Worm (Caenorhabditis elegans) whole organism, L3 larva: ENCODE results near the gene K10D11.3.

Source experiments
- R02D3.7 ChIP-seq: fragments of 150-350 bp; optimal IDR thresholded peaks from 2 replicates; lab custom pipeline; 2014; ENCODE audit warnings: missing biosample characterization, missing genetic modification characterization
- ZK546.5 ChIP-seq: sonication (generic microtip); optimal IDR thresholded peaks from 2 replicates; lab custom pipeline; 2017; ENCODE audit warnings: missing biosample characterization, missing genetic modification characterization
- ama-1 ChIP-seq: fragments of 150-350 bp; optimal IDR thresholded peaks from 2 replicates; lab custom pipeline; 2018
- ceh-16 ChIP-seq: sonication (generic microtip); optimal IDR thresholded peaks from 2 replicates; lab custom pipeline; 2017; ENCODE audit warnings: missing biosample characterization, missing genetic modification characterization
- ceh-82 ChIP-seq: fragments of 150-350 bp; optimal IDR thresholded peaks from 2 replicates; lab custom pipeline; 2014; ENCODE audit warnings: missing biosample characterization, missing genetic modification characterization
- ceh-9 ChIP-seq: sonication (generic microtip); optimal IDR thresholded peaks from 2 replicates; lab custom pipeline; 2018; ENCODE audit warnings: missing biosample characterization, missing genetic modification characterization
- daf-12 ChIP-seq: fragments of 150-350 bp; optimal IDR thresholded peaks from 2 replicates; lab custom pipeline; 2014; ENCODE audit warnings: missing biosample characterization, missing genetic modification reagents, missing genetic modification characterization
- egl-5 ChIP-seq: fragments of 150-350 bp; optimal IDR thresholded peaks from 2 replicates; lab custom pipeline; 2017; ENCODE audit warnings: missing biosample characterization, missing genetic modification reagents, missing genetic modification characterization, inconsistent platforms
- elt-1 ChIP-seq: fragments of 150-350 bp; optimal IDR thresholded peaks from 2 replicates; lab custom pipeline; 2014; ENCODE audit warnings: missing biosample characterization, missing genetic modification characterization
- elt-2 ChIP-seq: sonication (generic microtip); optimal IDR thresholded peaks from 2 replicates; lab custom pipeline; 2016; ENCODE audit warnings: missing genetic modification reagents, mild to moderate bottlenecking, missing genetic modification characterization, missing compliant biosample characterization
- eor-1 ChIP-seq, 2 experiments: fragments of 150-350 bp; optimal IDR thresholded peaks; 2 replicates each; lab custom pipeline; 2014 to 2018; ENCODE audit warnings: missing biosample characterization in 2 of 2, missing genetic modification characterization in 2 of 2
- fkh-2 ChIP-seq: fragments of 150-350 bp; optimal IDR thresholded peaks from 2 replicates; lab custom pipeline; 2014; ENCODE audit warnings: missing biosample characterization, missing genetic modification reagents, missing genetic modification characterization
- fos-1 ChIP-seq: fragments of 150-350 bp; optimal IDR thresholded peaks from 2 replicates; lab custom pipeline; 2014; ENCODE audit warnings: missing biosample characterization, missing genetic modification characterization
- hmg-11 ChIP-seq: sonication (generic microtip); optimal IDR thresholded peaks from 2 replicates; lab custom pipeline; 2016; ENCODE audit warnings: missing genetic modification characterization, missing compliant biosample characterization
- jun-1 ChIP-seq: fragments of 150-350 bp; optimal IDR thresholded peaks from 2 replicates; lab custom pipeline; 2014; ENCODE audit warnings: missing biosample characterization, missing genetic modification reagents, missing genetic modification characterization
- lin-15B ChIP-seq: fragments of 150-350 bp; optimal IDR thresholded peaks from 2 replicates; lab custom pipeline; 2014; ENCODE audit warnings: missing biosample characterization, missing genetic modification characterization
- mml-1 ChIP-seq: fragments of 150-350 bp; sonication (generic microtip); optimal IDR thresholded peaks from 3 replicates; lab custom pipeline; 2014; ENCODE audit warnings: missing biosample characterization, missing genetic modification characterization
- nfya-1 ChIP-seq: sonication (generic microtip); optimal IDR thresholded peaks from 2 replicates; lab custom pipeline; 2017; ENCODE audit warnings: missing genetic modification characterization, mild to moderate bottlenecking, missing compliant biosample characterization, antibody characterized with exemption, moderate library complexity; ENCODE audit not compliant: insufficient read depth
- nhr-11 ChIP-seq: fragments of 150-350 bp; optimal IDR thresholded peaks from 2 replicates; lab custom pipeline; 2014; ENCODE audit warnings: missing biosample characterization, missing genetic modification characterization
- nhr-12 ChIP-seq: fragments of 150-350 bp; optimal IDR thresholded peaks from 2 replicates; lab custom pipeline; 2014; ENCODE audit warnings: missing biosample characterization, missing genetic modification characterization
- nhr-23 ChIP-seq: fragments of 150-350 bp; optimal IDR thresholded peaks from 2 replicates; lab custom pipeline; 2014; ENCODE audit warnings: missing biosample characterization, missing genetic modification reagents, missing genetic modification characterization
- nhr-25 ChIP-seq: sonication (generic microtip); optimal IDR thresholded peaks from 2 replicates; lab custom pipeline; 2017; ENCODE audit warnings: missing biosample characterization, missing genetic modification characterization
- nhr-28 ChIP-seq: fragments of 150-350 bp; optimal IDR thresholded peaks from 2 replicates; lab custom pipeline; 2014; ENCODE audit warnings: missing biosample characterization, missing genetic modification characterization
- nhr-77 ChIP-seq: fragments of 150-350 bp; optimal IDR thresholded peaks from 2 replicates; lab custom pipeline; 2014; ENCODE audit warnings: missing biosample characterization, missing genetic modification characterization
- pha-4 ChIP-seq: fragments of 150-350 bp; optimal IDR thresholded peaks from 2 replicates; lab custom pipeline; 2014; ENCODE audit warnings: missing biosample characterization, missing genetic modification reagents, missing genetic modification characterization
- pqm-1 ChIP-seq: fragments of 150-350 bp; optimal IDR thresholded peaks from 2 replicates; lab custom pipeline; 2017; ENCODE audit warnings: missing biosample characterization, missing genetic modification characterization, inconsistent platforms
- sea-2 ChIP-seq: fragments of 150-350 bp; sonication (generic microtip); optimal IDR thresholded peaks from 4 replicates; lab custom pipeline; 2014; ENCODE audit warnings: missing biosample characterization, missing genetic modification reagents, missing genetic modification characterization
- skn-1 ChIP-seq: fragments of 150-350 bp; optimal IDR thresholded peaks from 2 replicates; lab custom pipeline; 2014; ENCODE audit warnings: missing biosample characterization, missing genetic modification characterization
- snpc-4 ChIP-seq: fragments of 150-350 bp; optimal IDR thresholded peaks from 2 replicates; lab custom pipeline; 2014; ENCODE audit warnings: missing biosample characterization, missing genetic modification characterization
- unc-62 ChIP-seq: fragments of 150-350 bp; sonication (generic microtip); optimal IDR thresholded peaks from 4 replicates; lab custom pipeline; 2014; ENCODE audit warnings: missing biosample characterization, missing genetic modification reagents, missing genetic modification characterization
- zag-1 ChIP-seq: fragments of 150-350 bp; optimal IDR thresholded peaks from 2 replicates; lab custom pipeline; 2014; ENCODE audit warnings: missing biosample characterization, missing genetic modification characterization
- ztf-11 ChIP-seq: fragments of 150-350 bp; optimal IDR thresholded peaks from 2 replicates; lab custom pipeline; 2014; ENCODE audit warnings: missing biosample characterization, missing genetic modification characterization

Gene K10D11.3

DNA sequence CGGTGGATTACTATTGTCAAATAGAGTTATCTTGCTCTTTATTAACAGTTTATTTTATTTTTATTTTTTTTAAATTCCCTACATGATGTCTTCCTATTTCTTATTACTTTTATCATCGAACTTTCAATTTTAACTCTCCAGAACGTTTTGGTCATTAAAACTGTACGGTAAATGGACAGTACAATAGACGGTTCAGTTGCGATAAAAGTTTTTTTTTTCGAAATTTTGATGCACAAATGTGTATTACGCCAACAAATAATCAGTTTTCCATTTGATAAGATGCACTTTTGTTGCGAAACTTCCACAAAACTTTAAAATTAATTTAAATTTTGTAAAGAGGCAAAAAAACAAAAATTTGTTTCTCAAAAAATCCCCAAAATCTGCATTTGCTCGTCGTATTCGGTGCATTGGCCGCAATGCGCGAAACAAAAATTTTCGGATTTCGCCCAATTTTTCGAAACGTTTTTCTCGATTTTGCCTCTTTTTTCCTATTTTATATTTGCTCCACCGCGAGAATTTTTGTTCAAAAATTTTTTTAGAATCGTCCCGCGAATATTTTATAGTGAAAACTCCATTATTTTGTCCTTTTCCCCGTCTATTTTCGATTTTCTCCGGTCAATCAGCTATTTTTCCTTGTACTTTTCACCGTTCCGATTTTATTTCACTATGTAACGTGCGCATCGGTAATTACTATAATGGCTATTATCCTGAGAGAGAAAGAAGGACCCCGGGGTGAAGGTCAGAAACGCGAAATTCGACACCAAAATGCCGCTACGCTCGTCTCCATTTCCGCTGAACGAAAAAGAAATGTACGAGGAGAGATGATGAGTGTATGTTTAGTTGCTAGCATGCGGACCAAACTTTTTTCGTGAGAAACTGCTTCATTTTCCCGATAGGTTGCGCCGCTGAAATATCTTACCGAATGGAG lies 43.1 kb upstream of the K10D11.3 start:
- no peak for TF ChIP-seq nhr-77
- TF ChIP-seq nhr-12 (tag; lab: Kevin White, UChicago): no peak
- no peak for TF ChIP-seq skn-1
- no peak for TF ChIP-seq mml-1
- peak; percentile 53 for TF ChIP-seq elt-2 (tag; lab: Kevin White, UChicago)
- peak; percentile 22 for TF ChIP-seq pha-4
- no peak for TF ChIP-seq nfya-1 (tag; lab: Kevin White, UChicago)
- TF ChIP-seq fkh-2 (tag; lab: Kevin White, UChicago): no peak
- no peak for TF ChIP-seq ztf-11 (tag; lab: Kevin White, UChicago)
- no peak for TF ChIP-seq unc-62 (GFP tag; lab: Kevin White, UChicago)
- TF ChIP-seq jun-1 (tag; lab: Kevin White, UChicago): no peak
- no peak for TF ChIP-seq nhr-28 (tag; lab: Kevin White, UChicago)
- TF ChIP-seq, all 47 proteins: peak for 2

DNA sequence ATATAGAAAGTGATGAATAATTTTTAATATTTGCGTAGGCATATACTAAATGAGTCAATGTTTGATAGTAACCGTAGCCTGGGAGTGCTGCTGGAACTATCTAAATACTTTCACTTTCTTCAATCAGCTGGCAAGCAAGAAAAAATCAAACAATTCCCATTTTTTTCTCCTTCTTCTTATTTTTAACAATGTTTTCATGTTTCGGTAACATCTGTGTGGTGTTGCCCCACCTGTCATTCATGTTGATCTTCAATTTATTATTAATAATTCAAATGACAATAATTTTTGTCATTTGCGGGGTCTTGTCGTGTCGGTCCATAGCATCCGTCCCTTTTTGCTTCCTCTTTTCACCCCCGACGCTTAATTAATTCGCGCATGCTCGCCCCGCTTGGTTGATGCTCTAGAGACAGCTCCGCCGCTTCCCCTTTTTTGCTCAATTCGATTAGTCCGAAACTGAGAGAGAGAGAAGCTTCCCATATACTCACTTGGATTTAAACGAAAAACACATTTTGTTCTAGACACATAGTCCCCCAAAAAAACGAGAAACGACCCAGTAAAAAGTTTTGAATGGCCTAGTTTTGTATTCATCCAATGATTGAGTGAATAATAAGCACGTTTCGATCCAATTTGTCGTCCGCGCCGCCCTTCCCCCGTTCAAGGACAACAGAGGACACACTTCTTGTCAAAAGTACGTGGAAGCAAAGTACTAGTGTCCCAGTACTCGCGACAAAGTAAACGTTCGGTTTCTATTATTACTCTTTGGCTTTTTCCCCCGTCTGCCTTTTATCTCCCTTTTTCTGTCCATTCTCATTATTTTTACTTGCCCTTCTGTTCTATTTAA lies 42.1 kb upstream of the K10D11.3 start:
- TF ChIP-seq nhr-25 (tag; lab: Kevin White, UChicago) (peak; percentile 18), nhr-11 (tag; lab: Kevin White, UChicago) (no peak), pqm-1 (peak; percentile 4), snpc-4 (tag; lab: Kevin White, UChicago) (no peak)

DNA sequence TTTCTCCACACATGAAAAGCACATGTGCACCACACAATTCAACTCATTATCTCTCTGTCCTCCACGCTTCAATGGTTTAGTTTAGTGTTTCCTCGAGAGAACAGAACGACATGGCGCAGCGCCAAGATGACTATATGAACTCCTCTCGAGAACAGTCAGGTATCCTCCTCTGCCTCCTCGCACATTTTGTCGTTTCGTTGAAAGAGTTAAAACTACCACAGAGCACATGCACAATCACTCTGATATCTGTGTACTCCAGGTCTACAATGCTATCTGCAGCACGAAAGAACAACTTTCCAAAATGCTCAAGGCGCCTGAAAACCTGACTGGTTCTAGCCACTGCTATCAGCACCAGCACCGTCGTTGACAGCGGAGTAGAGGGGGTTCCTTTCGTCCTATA lies 40.8 kb upstream of the K10D11.3 start:
- TF ChIP-seq fkh-2 (tag; lab: Kevin White, UChicago) (no peak), pqm-1 (peak; percentile 76), elt-2 (tag; lab: Kevin White, UChicago) (peak; percentile 92), jun-1 (tag; lab: Kevin White, UChicago) (peak; percentile 36)

DNA sequence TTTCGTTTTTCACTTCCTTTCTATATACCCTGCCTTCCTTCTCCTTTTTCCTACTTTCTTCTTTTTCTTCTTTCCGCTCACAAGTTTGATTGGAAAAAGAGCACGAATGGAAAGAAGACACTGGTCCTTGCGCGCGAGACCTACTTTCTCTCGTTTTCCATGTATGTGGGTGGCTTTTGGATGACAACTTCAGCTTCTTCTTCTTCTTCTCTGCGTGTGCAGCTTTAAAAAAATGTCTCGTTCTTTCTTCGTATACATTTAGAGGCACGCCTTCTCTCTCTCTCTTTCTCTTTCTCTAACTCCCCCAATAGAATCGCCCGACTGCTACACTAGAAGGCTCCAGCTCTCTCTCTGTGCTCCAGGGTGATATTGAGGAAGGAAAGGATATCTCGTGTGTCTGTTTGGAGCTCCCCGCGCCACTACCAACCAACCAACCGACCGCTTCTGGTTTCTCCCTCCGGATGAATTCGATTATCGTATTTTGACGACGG lies 40.0 kb upstream of the K10D11.3 start:
- TF ChIP-seq ceh-9 (peak; percentile 32), elt-1 (tag; lab: Kevin White, UChicago) (peak; percentile 1), lin-15B (tag; lab: Kevin White, UChicago) (no peak), skn-1 (peak; percentile 9), snpc-4 (tag; lab: Kevin White, UChicago) (peak; percentile 31), nfya-1 (tag; lab: Kevin White, UChicago) (peak; percentile 59), hmg-11 (tag; lab: Kevin White, UChicago) (peak; percentile 55), pha-4 (no peak), nhr-11 (tag; lab: Kevin White, UChicago) (no peak)

DNA sequence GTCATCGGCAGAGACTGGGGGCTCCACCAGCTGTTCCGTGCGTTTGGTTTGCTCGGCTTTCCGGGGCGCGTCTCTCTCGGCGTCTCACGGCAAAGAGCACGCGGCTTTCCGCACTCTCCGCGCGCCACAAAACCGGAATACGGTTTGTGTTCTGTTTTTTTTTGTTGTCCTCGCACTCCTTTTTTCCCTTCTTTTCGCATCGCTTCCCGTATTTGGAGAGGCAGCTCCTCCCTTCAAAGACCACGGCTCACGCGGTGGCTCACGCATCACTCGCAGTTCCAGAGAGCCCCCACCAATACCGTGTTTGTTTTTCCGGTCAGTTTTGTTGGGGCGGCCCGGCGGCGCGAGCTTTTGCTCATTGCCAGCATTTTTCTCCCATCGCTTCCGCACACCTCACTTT lies 37.0 kb upstream of the K10D11.3 start:
- TF ChIP-seq ceh-9 (no peak), fos-1 (tag; lab: Kevin White, UChicago) (no peak), eor-1 (tag; optimal IDR thresholded peaks at IDR 0.05; lab: Kevin White, UChicago) (no peak), unc-62 (GFP tag; lab: Kevin White, UChicago) (no peak), daf-12 (tag; lab: Kevin White, UChicago) (no peak), pha-4 (no peak), elt-1 (tag; lab: Kevin White, UChicago) (no peak), ceh-82 (no peak)

DNA sequence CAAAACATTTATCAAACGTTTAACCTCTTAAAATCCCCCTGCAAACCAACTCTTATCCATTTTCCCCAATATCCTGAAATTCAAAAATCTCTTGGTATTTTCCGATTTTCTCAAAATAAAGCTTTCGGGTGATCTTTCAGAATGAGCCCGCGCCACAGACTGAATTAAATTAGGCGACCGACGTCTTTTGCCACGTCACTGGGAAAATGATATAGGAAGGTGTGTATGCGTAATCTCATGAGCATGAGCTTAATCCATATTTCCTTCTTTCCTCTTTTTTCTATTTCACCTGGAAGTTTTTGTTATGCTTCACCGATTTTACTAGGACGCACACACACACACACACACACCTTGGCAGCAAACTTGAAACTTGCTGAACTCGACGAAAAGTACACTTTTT lies 35.1 kb upstream of the K10D11.3 start:
- TF ChIP-seq egl-5 (tag; lab: Kevin White, UChicago) (no peak), nhr-28 (tag; lab: Kevin White, UChicago) (no peak), ztf-11 (tag; lab: Kevin White, UChicago) (no peak), R02D3.7 (no peak), ama-1 (lab: Kevin White, UChicago) (no peak), ceh-82 (no peak), ceh-16 (tag; lab: Kevin White, UChicago) (no peak), zag-1 (tag; lab: Kevin White, UChicago) (no peak), sea-2 (no peak), lin-15B (tag; lab: Kevin White, UChicago) (no peak), daf-12 (tag; lab: Kevin White, UChicago) (no peak), ZK546.5 (no peak), elt-1 (tag; lab: Kevin White, UChicago) (no peak), nhr-23 (tag; lab: Kevin White, UChicago) (no peak)
